Fruit fly (Drosophila melanogaster): ENCODE data around the gene Usp2.

The Usp2 gene

dm6 chrX:22461218-22461760 is 5.7 kb downstream of the Usp2 start:
- TF ChIP-seq CG10321 (GFP tag; IDR thresholded peaks at IDR 0.05), result no peak
- no peak for TF ChIP-seq CG3726 (GFP tag; IDR thresholded peaks at IDR 0.05)
- TF ChIP-seq ara (GFP tag; IDR thresholded peaks at IDR 0.05), result no peak
- no peak for TF ChIP-seq dmrt11E (tag; optimal IDR thresholded peaks at IDR 0.05)
- no peak for TF ChIP-seq B-H1 (GFP tag; IDR thresholded peaks at IDR 0.05)
- TF ChIP-seq chinmo (GFP tag; IDR thresholded peaks at IDR 0.05; ENCODE audit: partially characterized antibody), result 0 out of 4 replicates have a peak, but pooled peaks have one; percentile 59
- no peak for TF ChIP-seq danr (GFP tag; IDR thresholded peaks at IDR 0.05)
- 0 out of 3 replicates have a peak, but pooled peaks have one; percentile 10 for TF ChIP-seq knrl (GFP tag; IDR thresholded peaks at IDR 0.05; ENCODE audit: partially characterized antibody)
- peak; percentile 28 for TF ChIP-seq kah (GFP tag; optimal IDR thresholded peaks at IDR 0.05)
- TF ChIP-seq CG8281 (tag; optimal IDR thresholded peaks at IDR 0.05), result no peak
- no peak for TF ChIP-seq Hsf (GFP tag; optimal IDR thresholded peaks at IDR 0.05)
- TF ChIP-seq gfzf (GFP tag; optimal IDR thresholded peaks at IDR 0.05), result no peak
- TF ChIP-seq ken (GFP tag; IDR thresholded peaks at IDR 0.05), result no peak
- TF ChIP-seq CG17361 (GFP tag; IDR thresholded peaks at IDR 0.05), result no peak
- no peak for TF ChIP-seq inv (GFP tag; IDR thresholded peaks at IDR 0.05; ENCODE audit: partially characterized antibody)
- no peak for TF ChIP-seq CG17568 (GFP tag; optimal IDR thresholded peaks at IDR 0.05)
- peak; percentile 96 for TF ChIP-seq CG3995 (GFP tag; optimal IDR thresholded peaks at IDR 0.05)
- TF ChIP-seq CG8478 (optimal IDR thresholded peaks at IDR 0.05), result peak; percentile 35
- TF ChIP-seq br (optimal IDR thresholded peaks at IDR 0.05), result no peak
- no peak for TF ChIP-seq CG11695 (GFP tag; IDR thresholded peaks at IDR 0.05)
- peak; percentile 50 for TF ChIP-seq cg (GFP tag; optimal IDR thresholded peaks at IDR 0.05)
- TF ChIP-seq stwl (tag; optimal IDR thresholded peaks at IDR 0.05), result peak; percentile 2
- TF ChIP-seq Drgx (GFP tag; IDR thresholded peaks at IDR 0.05), result peak; percentile 42; the same call in 1 of the 2 replicates
- no peak for TF ChIP-seq CG7963 (GFP tag; IDR thresholded peaks at IDR 0.05; ENCODE audit: partially characterized antibody)
- TF ChIP-seq slou (GFP tag; optimal IDR thresholded peaks at IDR 0.05), result no peak
- no peak for TF ChIP-seq Ptx1 (GFP tag; IDR thresholded peaks at IDR 0.05)
- TF ChIP-seq Mrtf (GFP tag; IDR thresholded peaks at IDR 0.05), result no peak
- no peak for TF ChIP-seq Ets65A (GFP tag)
- no peak for TF ChIP-seq CG12104 (GFP tag; optimal IDR thresholded peaks at IDR 0.05)
- no peak for TF ChIP-seq jing (GFP tag; optimal IDR thresholded peaks at IDR 0.05)
- TF ChIP-seq CG13296 (GFP tag; optimal IDR thresholded peaks at IDR 0.05), result no peak
- no peak for TF ChIP-seq lilli (GFP tag; optimal IDR thresholded peaks at IDR 0.05)
- no peak for TF ChIP-seq CG15011 (GFP tag; optimal IDR thresholded peaks at IDR 0.05)
- TF ChIP-seq CG11560 (tag; IDR thresholded peaks at IDR 0.05), result no peak
- no peak for TF ChIP-seq ac (GFP tag; optimal IDR thresholded peaks at IDR 0.05)
- TF ChIP-seq CG30403 (GFP tag; optimal IDR thresholded peaks at IDR 0.05), result no peak
- no peak for TF ChIP-seq Side (GFP tag; optimal IDR thresholded peaks at IDR 0.05)
- no peak for TF ChIP-seq ap (GFP tag; IDR thresholded peaks at IDR 0.05)
- TF ChIP-seq CG11696 (GFP tag; IDR thresholded peaks at IDR 0.05), result no peak
- no peak for TF ChIP-seq CG8388 (GFP tag; optimal IDR thresholded peaks at IDR 0.05)

dm6 chrX:22471819-22472218 is 16.2 kb downstream of the Usp2 start, which contains the start of gene CG14613:
Gene CG14613, minus strand, starts transcription at chrX:22472021.
- TF ChIP-seq CG13287 (GFP tag; IDR thresholded peaks at IDR 0.05; ENCODE audit: partially characterized antibody) (peak; percentile 27; the same call in 1 of the 2 replicates), bab2 (GFP tag; optimal IDR thresholded peaks at IDR 0.05) (no peak), CG9609 (GFP tag; optimal IDR thresholded peaks at IDR 0.05) (no peak), dpn (GFP tag; optimal IDR thresholded peaks at IDR 0.05) (no peak), CG3726 (GFP tag; IDR thresholded peaks at IDR 0.05) (no peak), Dref (GFP tag; IDR thresholded peaks at IDR 0.05) (peak; percentile 63), BEAF-32 (GFP tag; optimal IDR thresholded peaks at IDR 0.05) (peak; percentile 30), sisA (GFP tag; IDR thresholded peaks at IDR 0.05) (no peak), cas (GFP tag; IDR thresholded peaks at IDR 0.05) (no peak), ttk (GFP tag; IDR thresholded peaks at IDR 0.05) (no peak), da (GFP tag; optimal IDR thresholded peaks at IDR 0.05) (no peak), wor (GFP tag; IDR thresholded peaks at IDR 0.05) (no peak), CG42726 (GFP tag; IDR thresholded peaks at IDR 0.05; ENCODE audit: partially characterized antibody) (no peak), CG17186 (GFP tag; optimal IDR thresholded peaks at IDR 0.05) (peak; percentile 94), CG9817 (tag; optimal IDR thresholded peaks at IDR 0.05) (no peak)
